Worm (Caenorhabditis elegans): ENCODE results near the gene srxa-6.

- TF ChIP-seq ces-1 (GFP tag; optimal IDR thresholded peaks at IDR 0.05) (no peak), snpc-4 (tag; optimal IDR thresholded peaks at IDR 0.05) (no peak), elt-1 (tag; optimal IDR thresholded peaks at IDR 0.05; ENCODE audit: borderline replicate concordance, insufficient read depth) (no peak), nhr-28 (tag; optimal IDR thresholded peaks at IDR 0.05) (no peak), ztf-11 (tag; optimal IDR thresholded peaks at IDR 0.05) (no peak), pha-4 (tag; optimal IDR thresholded peaks at IDR 0.05) (peak; percentile 84), cnd-1 (tag; optimal IDR thresholded peaks at IDR 0.05) (no peak), bed-3 (GFP tag; optimal IDR thresholded peaks at IDR 0.05) (no peak), lin-32 (GFP tag; optimal IDR thresholded peaks at IDR 0.05) (no peak)
Measured at ce11 chrV:20746805-20747204, 12.0 kb downstream of the srxa-6 start.
